Worm (Caenorhabditis elegans) whole organism, midembryonic: Measurements from ENCODE around the gene nep-17.

Source experiments
- T22C8.4 ChIP-seq: fragments of 200-800 bp; sonication (Bioruptor generic); IDR thresholded peaks from 2 replicates; pipeline ENCODE4 v1.3.6; 2022; ENCODE audit warnings: missing genetic modification characterization, missing compliant biosample characterization
- cog-1 ChIP-seq: sonication (generic microtip); optimal IDR thresholded peaks from 2 replicates; lab custom pipeline; 2016; ENCODE audit warnings: missing genetic modification characterization, missing compliant biosample characterization
- flt-1 ChIP-seq: fragments of 200-800 bp; sonication (Bioruptor generic); IDR thresholded peaks from 2 replicates; pipeline ENCODE4 v1.3.6; 2022; ENCODE audit warnings: missing genetic modification characterization, missing compliant biosample characterization
- klf-2 ChIP-seq: fragments of 200-800 bp; sonication (Bioruptor generic); conservative IDR thresholded peaks from 2 replicates; pipeline ENCODE4 v1.3.6; 2022; ENCODE audit warnings: missing genetic modification reagents, missing genetic modification characterization, missing compliant biosample characterization
- med-1 ChIP-seq: sonication (generic microtip); optimal IDR thresholded peaks from 2 replicates; lab custom pipeline; 2017; ENCODE audit warnings: missing genetic modification characterization, mild to moderate bottlenecking, missing compliant biosample characterization, antibody characterized with exemption, missing genetic modification reagents; ENCODE audit not compliant: insufficient read depth
- ref-1 ChIP-seq: fragments of 200-800 bp; sonication (Bioruptor generic); conservative IDR thresholded peaks from 2 replicates; pipeline ENCODE4 v1.3.6; 2022; ENCODE audit warnings: missing genetic modification reagents, missing genetic modification characterization, missing compliant biosample characterization
- tab-1 ChIP-seq: fragments of 200-800 bp; sonication (Bioruptor generic); IDR thresholded peaks from 2 replicates; pipeline ENCODE4 v1.3.6; 2022; ENCODE audit warnings: missing genetic modification characterization, missing compliant biosample characterization
- ztf-23 ChIP-seq: fragments of 200-800 bp; sonication (Bioruptor generic); IDR thresholded peaks from 2 replicates; pipeline ENCODE4 v1.3.6; 2022; ENCODE audit warnings: missing genetic modification reagents, missing genetic modification characterization, missing compliant biosample characterization
- ztf-29 ChIP-seq: fragments of 200-800 bp; sonication (Bioruptor generic); IDR thresholded peaks from 2 replicates; pipeline ENCODE4 v1.3.6; 2022; ENCODE audit warnings: missing genetic modification reagents, missing genetic modification characterization, missing compliant biosample characterization

nep-17 gene

DNA sequence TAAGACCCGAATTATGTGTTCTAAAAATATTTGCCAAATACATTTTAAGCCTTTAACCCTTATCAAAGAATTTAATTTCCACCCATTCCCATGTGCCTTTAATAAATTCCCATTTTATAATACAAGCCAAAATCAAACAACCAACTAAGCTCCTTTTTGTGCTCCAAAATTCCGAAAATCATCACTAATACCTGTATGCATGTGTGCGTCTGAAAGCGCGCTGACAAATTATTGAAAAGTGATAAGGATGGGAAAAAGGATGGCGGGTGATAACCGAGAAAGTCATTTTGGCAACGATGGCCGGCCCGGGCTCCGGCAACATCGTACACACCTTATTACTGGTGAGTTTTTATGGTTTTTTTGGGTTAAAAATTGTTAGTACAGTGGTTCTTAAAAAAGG is at the start of gene nep-17:
TSS of gene nep-17 (plus strand) at position 285 of the 400 bp plus-strand sequence.
- no peak for TF ChIP-seq cog-1 (tag; lab: Kevin White, UChicago)
- TF ChIP-seq T22C8.4 (GFP tag; lab: Robert Waterston, UW): no peak

DNA sequence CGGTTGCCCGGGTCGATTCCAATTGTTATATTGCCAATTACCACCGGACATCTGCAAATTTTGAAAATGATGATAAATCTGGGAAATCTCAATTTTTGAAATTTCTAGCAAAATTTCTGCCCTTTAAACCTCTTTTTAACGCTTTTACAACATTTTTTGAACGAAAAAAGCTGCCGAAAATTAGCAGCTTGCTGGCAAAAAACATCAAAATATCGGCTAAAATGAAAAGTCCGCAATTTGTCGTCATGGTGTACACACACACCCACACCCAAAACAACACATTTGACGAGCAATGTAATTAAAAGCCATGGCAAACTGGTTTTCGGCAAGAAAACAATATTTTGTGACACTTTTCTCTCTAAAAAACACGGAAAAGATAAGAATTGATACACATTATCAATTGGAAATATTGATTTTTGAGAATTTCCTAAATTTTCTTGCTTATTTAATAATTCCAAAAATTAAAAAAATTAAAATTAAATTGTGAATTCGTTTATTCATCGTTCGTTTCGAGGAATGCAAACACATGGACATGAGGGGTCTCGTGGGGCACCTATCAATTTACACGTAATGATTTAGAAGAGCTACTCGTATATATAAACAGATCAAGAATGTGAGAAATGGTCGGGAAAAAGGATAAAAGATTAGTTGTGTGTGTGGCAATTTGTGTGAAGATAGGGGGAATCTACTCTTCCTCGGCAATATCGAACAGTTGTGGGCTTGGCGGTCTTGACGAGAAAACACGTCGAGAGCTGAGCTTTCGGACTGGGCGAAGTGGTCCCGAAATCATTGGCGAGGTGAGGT is 46.8 kb upstream of the nep-17 start, which contains the start of gene pqn-27:
TSS of gene pqn-27 (minus strand) at position 51 of the 804 bp plus-strand sequence.
- TF ChIP-seq T22C8.4 (GFP tag; lab: Robert Waterston, UW): no peak
- no peak for TF ChIP-seq med-1 (GFP tag; lab: Kevin White, UChicago)
- 0 out of 2 replicates have a peak, but pooled peaks have one; percentile 6 for TF ChIP-seq ref-1 (GFP tag; lab: Robert Waterston, UW)
- peak; percentile 60 for TF ChIP-seq cog-1 (tag; lab: Kevin White, UChicago)
- no peak for TF ChIP-seq klf-2 (GFP tag; lab: Robert Waterston, UW)
- TF ChIP-seq flt-1: 0 out of 2 replicates have a peak, but pooled peaks have one; percentile 6
- no peak for TF ChIP-seq ztf-29 (GFP tag; lab: Robert Waterston, UW)
- TF ChIP-seq ztf-23 (GFP tag; lab: Robert Waterston, UW): no peak
- TF ChIP-seq tab-1: no peak

DNA sequence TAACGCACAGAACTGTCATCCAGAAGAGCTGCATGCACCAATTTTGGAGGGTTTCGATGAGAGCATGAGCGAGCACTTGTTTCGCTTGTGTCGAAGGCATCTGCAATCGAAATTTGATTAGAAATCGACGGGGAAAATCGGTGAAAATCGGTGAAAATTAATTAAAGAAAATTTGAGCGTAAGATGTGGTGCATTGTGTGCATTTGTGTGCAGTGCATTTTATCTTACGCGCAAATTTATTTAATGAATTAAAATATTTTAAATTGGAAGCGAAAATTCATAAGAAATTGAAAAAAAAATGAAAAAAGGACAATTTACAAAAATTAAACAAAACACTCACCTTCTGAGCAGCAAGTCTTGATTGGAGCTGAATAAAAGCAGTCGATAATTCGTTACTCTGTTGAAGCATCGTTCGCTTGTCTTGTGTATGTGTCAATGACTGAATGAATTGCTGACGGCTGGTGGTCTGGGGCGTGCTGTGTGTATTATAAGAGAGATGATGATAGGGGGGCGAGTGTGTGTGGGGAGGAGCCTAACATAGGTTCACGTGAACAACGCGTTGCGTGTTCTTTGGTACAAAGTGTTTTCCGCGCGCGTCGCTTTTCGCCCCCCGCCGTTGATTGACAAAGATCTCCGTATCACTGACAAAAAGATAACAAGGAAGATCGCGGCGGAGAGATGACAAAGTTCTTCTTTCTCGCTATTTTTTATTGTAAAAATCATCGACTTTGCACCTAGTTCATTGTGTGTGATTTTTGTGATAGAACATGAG is 45.8 kb upstream of the nep-17 start:
- TF ChIP-seq klf-2 (GFP tag; lab: Robert Waterston, UW): no peak
- TF ChIP-seq cog-1 (tag; lab: Kevin White, UChicago): peak; percentile 70
- TF ChIP-seq T22C8.4 (GFP tag; lab: Robert Waterston, UW): no peak
- no peak for TF ChIP-seq med-1 (GFP tag; lab: Kevin White, UChicago)
- TF ChIP-seq ztf-23 (GFP tag; lab: Robert Waterston, UW): no peak
- no peak for TF ChIP-seq tab-1
- TF ChIP-seq ztf-29 (GFP tag; lab: Robert Waterston, UW): no peak
- TF ChIP-seq ref-1 (GFP tag; lab: Robert Waterston, UW): no peak
- peak; percentile 69; the same call in 1 of the 2 replicates for TF ChIP-seq flt-1

ce11 chrII:13465381-13465838 is 42.2 kb upstream of the nep-17 start:
- no peak for TF ChIP-seq cog-1 (tag; lab: Kevin White, UChicago)
- TF ChIP-seq ref-1 (GFP tag; lab: Robert Waterston, UW): no peak
- no peak for TF ChIP-seq ztf-29 (GFP tag; lab: Robert Waterston, UW)
- TF ChIP-seq T22C8.4 (GFP tag; lab: Robert Waterston, UW): no peak
- TF ChIP-seq ztf-23 (GFP tag; lab: Robert Waterston, UW): no peak
- no peak for TF ChIP-seq tab-1
- no peak for TF ChIP-seq klf-2 (GFP tag; lab: Robert Waterston, UW)
- no peak for TF ChIP-seq flt-1
- no peak for TF ChIP-seq med-1 (GFP tag; lab: Kevin White, UChicago)

- TF ChIP-seq med-1 (GFP tag; lab: Kevin White, UChicago) (no peak), ref-1 (GFP tag; lab: Robert Waterston, UW) (no peak), tab-1 (no peak), klf-2 (GFP tag; lab: Robert Waterston, UW) (no peak), cog-1 (tag; lab: Kevin White, UChicago) (no peak), flt-1 (no peak), ztf-23 (GFP tag; lab: Robert Waterston, UW) (no peak), ztf-29 (GFP tag; lab: Robert Waterston, UW) (no peak), T22C8.4 (GFP tag; lab: Robert Waterston, UW) (no peak)
These were observed 39.7 kb upstream of the nep-17 start for ce11 chrII:13467838-13468389.

DNA sequence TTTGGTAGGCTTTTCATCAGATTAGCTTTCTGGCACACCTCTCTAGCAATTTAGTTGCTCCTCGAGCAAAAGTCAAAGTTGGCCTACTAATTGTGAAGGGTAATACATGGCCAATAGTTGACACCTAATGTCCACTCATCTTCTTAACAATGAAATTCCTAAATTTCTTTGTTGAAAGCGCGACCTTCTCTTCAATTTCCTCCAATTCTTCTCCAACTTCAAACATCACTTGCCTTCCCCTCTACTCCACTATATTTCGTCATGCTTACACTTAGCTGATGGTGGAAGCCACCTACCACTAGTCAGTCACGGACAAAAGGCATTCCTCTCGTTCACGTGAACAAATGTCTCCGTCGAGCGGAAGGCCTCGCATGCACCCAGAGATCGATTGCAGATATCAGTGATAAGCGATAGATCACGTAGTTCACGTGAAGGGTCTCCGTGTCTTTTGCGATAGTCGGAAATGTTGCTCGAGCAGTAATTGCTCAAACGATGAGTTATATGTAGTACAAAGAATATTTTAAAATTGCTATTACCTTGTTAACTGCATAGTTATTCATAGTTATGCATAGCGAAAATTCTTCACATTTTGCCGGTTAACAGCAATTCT is 38.5 kb upstream of the nep-17 start, which contains the start of gene E01G4.3:
TSS of gene E01G4.3 (minus strand) at position 560 of the 610 bp plus-strand sequence.
- no peak for TF ChIP-seq tab-1
- TF ChIP-seq ref-1 (GFP tag; lab: Robert Waterston, UW): no peak
- TF ChIP-seq ztf-29 (GFP tag; lab: Robert Waterston, UW): no peak
- no peak for TF ChIP-seq cog-1 (tag; lab: Kevin White, UChicago)
- no peak for TF ChIP-seq med-1 (GFP tag; lab: Kevin White, UChicago)
- TF ChIP-seq klf-2 (GFP tag; lab: Robert Waterston, UW): no peak
- no peak for TF ChIP-seq flt-1
- no peak for TF ChIP-seq T22C8.4 (GFP tag; lab: Robert Waterston, UW)
- TF ChIP-seq ztf-23 (GFP tag; lab: Robert Waterston, UW): no peak

ce11 chrII:13470655-13471054 is 37.0 kb upstream of the nep-17 start:
- TF ChIP-seq tab-1: no peak
- TF ChIP-seq ztf-23 (GFP tag; lab: Robert Waterston, UW): no peak
- TF ChIP-seq ref-1 (GFP tag; lab: Robert Waterston, UW): no peak
- no peak for TF ChIP-seq T22C8.4 (GFP tag; lab: Robert Waterston, UW)
- no peak for TF ChIP-seq flt-1
- TF ChIP-seq ztf-29 (GFP tag; lab: Robert Waterston, UW): no peak
- no peak for TF ChIP-seq med-1 (GFP tag; lab: Kevin White, UChicago)
- no peak for TF ChIP-seq cog-1 (tag; lab: Kevin White, UChicago)
- TF ChIP-seq klf-2 (GFP tag; lab: Robert Waterston, UW): no peak

DNA sequence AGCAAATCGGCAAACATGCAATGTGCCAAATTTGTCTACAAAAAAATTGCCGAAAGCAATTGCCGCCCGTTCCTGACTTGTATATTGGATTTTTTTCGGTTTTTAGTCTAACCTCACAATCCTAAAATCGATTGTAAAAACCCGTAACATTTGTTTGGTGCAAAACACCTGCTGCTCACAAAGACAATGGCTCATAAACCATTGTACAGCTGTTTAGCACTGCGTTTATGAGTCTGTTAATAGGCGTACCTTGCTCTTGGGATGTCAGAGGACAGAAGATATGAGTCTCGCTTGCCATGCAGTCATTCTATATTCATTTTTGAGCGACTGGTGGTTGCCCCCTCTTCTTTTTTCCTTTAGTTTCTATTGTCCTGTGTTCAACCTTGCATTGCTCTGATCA is 35.5 kb upstream of the nep-17 start, which contains the start of gene E01G4.5:
TSS of gene E01G4.5 (plus strand) at position 301 of the 400 bp plus-strand sequence.
- no peak for TF ChIP-seq klf-2 (GFP tag; lab: Robert Waterston, UW)
- no peak for TF ChIP-seq ztf-29 (GFP tag; lab: Robert Waterston, UW)
- no peak for TF ChIP-seq med-1 (GFP tag; lab: Kevin White, UChicago)
- no peak for TF ChIP-seq tab-1
- TF ChIP-seq ref-1 (GFP tag; lab: Robert Waterston, UW): no peak
- TF ChIP-seq ztf-23 (GFP tag; lab: Robert Waterston, UW): no peak
- no peak for TF ChIP-seq cog-1 (tag; lab: Kevin White, UChicago)
- no peak for TF ChIP-seq flt-1
- TF ChIP-seq T22C8.4 (GFP tag; lab: Robert Waterston, UW): no peak
